Fruit fly (Drosophila melanogaster) whole organism, wandering third instar larva: ENCODE measurements around the gene CG8209.
A peak's percentile ranks its signal among the peaks of the same experiment; 100 is the strongest.

ENCODE experiments used
- Abd-B ChIP-seq: fragments of >200 bp; optimal IDR thresholded peaks from 2 replicates; lab custom pipeline; 2017; ENCODE audit warnings: missing biosample characterization, missing genetic modification characterization
- CG32264 ChIP-seq: fragments of 200-800 bp; sonication (Bioruptor generic); optimal IDR thresholded peaks from 2 replicates; lab custom pipeline; 2016; ENCODE audit warnings: missing biosample characterization, missing genetic modification characterization
- CG9705 ChIP-seq: fragments of 200-800 bp; sonication (Bioruptor generic); optimal IDR thresholded peaks from 2 replicates; lab custom pipeline; 2018; ENCODE audit warnings: missing biosample characterization, mild to moderate bottlenecking, missing genetic modification characterization
- CrebA ChIP-seq: fragments of 200-800 bp; sonication (Bioruptor generic); optimal IDR thresholded peaks from 2 replicates; lab custom pipeline; 2016; ENCODE audit warnings: missing biosample characterization, mild to moderate bottlenecking, missing genetic modification characterization, borderline replicate concordance
- Dfd ChIP-seq: fragments of >200 bp; optimal IDR thresholded peaks from 2 replicates; lab custom pipeline; 2017; ENCODE audit warnings: missing biosample characterization, missing genetic modification characterization
- Dif ChIP-seq: fragments of 200-275, 200-300 bp; sonication (Bioruptor generic); optimal IDR thresholded peaks from 2 replicates; lab custom pipeline; 2018; ENCODE audit warnings: missing biosample characterization, missing genetic modification characterization; ENCODE audit not compliant: partially characterized antibody
- GATAd ChIP-seq: sonication (Bioruptor generic); optimal IDR thresholded peaks from 2 replicates; lab custom pipeline; 2016; ENCODE audit warnings: missing biosample characterization, missing genetic modification characterization
- HLH106 ChIP-seq: fragments of 200-800 bp; optimal IDR thresholded peaks from 3 replicates; lab custom pipeline; 2019; ENCODE audit warnings: missing biosample characterization, mild to moderate bottlenecking, missing genetic modification characterization, moderate library complexity
- Hnf4 ChIP-seq: fragments of 200-800 bp; sonication (Bioruptor generic); optimal IDR thresholded peaks from 2 replicates; lab custom pipeline; 2016; ENCODE audit warnings: missing biosample characterization, mild to moderate bottlenecking, missing genetic modification characterization
- Hr78 ChIP-seq: fragments of >200 bp; optimal IDR thresholded peaks from 2 replicates; lab custom pipeline; 2017; ENCODE audit warnings: missing biosample characterization, missing genetic modification characterization
- Jra ChIP-seq: sonication (Bioruptor generic); optimal IDR thresholded peaks from 2 replicates; lab custom pipeline; 2016; ENCODE audit warnings: missing biosample characterization, missing genetic modification characterization
- Mio ChIP-seq: sonication (Bioruptor generic); optimal IDR thresholded peaks from 2 replicates; lab custom pipeline; 2016; ENCODE audit warnings: missing biosample characterization, missing genetic modification characterization
- Myc ChIP-seq: fragments of >200 bp; optimal IDR thresholded peaks from 2 replicates; lab custom pipeline; 2017
- N ChIP-seq: fragments of >200 bp; optimal IDR thresholded peaks from 2 replicates; lab custom pipeline; 2018; ENCODE audit warnings: missing biosample characterization, missing external identifiers, missing genetic modification characterization
- OdsH ChIP-seq: fragments of 200-800 bp; sonication (Bioruptor generic); optimal IDR thresholded peaks from 2 replicates; lab custom pipeline; 2016; ENCODE audit warnings: missing biosample characterization, mild to moderate bottlenecking, missing genetic modification characterization
- Rel ChIP-seq, 2 experiments: fragments of 200-800 bp; sonication (Bioruptor generic) in 1 of 2; optimal IDR thresholded peaks; 2 replicates in 1 of 2; 3 replicates in 1 of 2; lab custom pipeline; 2016 to 2019; ENCODE audit warnings: mild to moderate bottlenecking in 2 of 2, missing biosample characterization in 2 of 2, missing genetic modification characterization in 2 of 2, moderate library complexity in 1 of 2
- Vsx2 ChIP-seq: fragments of 200-300, 225-300 bp; sonication (Bioruptor generic); optimal IDR thresholded peaks from 2 replicates; lab custom pipeline; 2018; ENCODE audit warnings: missing biosample characterization, missing genetic modification characterization; ENCODE audit not compliant: partially characterized antibody
- br ChIP-seq: fragments of 200-800 bp; sonication (Bioruptor generic); optimal IDR thresholded peaks from 2 replicates; lab custom pipeline; 2016; ENCODE audit warnings: missing biosample characterization, missing genetic modification characterization
- brk ChIP-seq: fragments of 200-800 bp; sonication (Bioruptor generic); optimal IDR thresholded peaks from 2 replicates; lab custom pipeline; 2016; ENCODE audit warnings: missing biosample characterization, mild to moderate bottlenecking, missing genetic modification characterization
- dl ChIP-seq, 2 experiments: fragments of 175-275, 200-275 bp in 1 of 2; fragments of 200-275 bp in 1 of 2; sonication (Bioruptor generic); optimal IDR thresholded peaks; lab custom pipeline; 2018; ENCODE audit warnings: mild to moderate bottlenecking in 2 of 2, missing biosample characterization in 2 of 2, missing genetic modification characterization in 2 of 2, moderate library complexity in 2 of 2; ENCODE audit not compliant: partially characterized antibody in 2 of 2, insufficient read depth in 1 of 2
- dmrt93B ChIP-seq: fragments of 200-800 bp; sonication (Bioruptor generic); optimal IDR thresholded peaks from 2 replicates; lab custom pipeline; 2018; ENCODE audit warnings: missing biosample characterization, mild to moderate bottlenecking, missing genetic modification characterization
- dsf ChIP-seq: sonication (Bioruptor generic); optimal IDR thresholded peaks from 2 replicates; lab custom pipeline; 2016; ENCODE audit warnings: missing biosample characterization, missing genetic modification characterization, borderline replicate concordance
- ey ChIP-seq: fragments of 200-800 bp; sonication (Bioruptor generic); optimal IDR thresholded peaks from 2 replicates; lab custom pipeline; 2016; ENCODE audit warnings: missing biosample characterization, missing genetic modification characterization
- foxo ChIP-seq, 2 experiments: fragments of 200-800 bp; sonication (Bioruptor generic); optimal IDR thresholded peaks; 2 replicates in 1 of 2; 3 replicates in 1 of 2; lab custom pipeline; 2016 to 2017; ENCODE audit warnings: missing biosample characterization in 2 of 2, missing genetic modification characterization in 2 of 2
- fru ChIP-seq: fragments of 200-800 bp; sonication (Bioruptor generic); optimal IDR thresholded peaks from 3 replicates; lab custom pipeline; 2016; ENCODE audit warnings: missing biosample characterization, mild to moderate bottlenecking, missing genetic modification characterization
- h ChIP-seq: fragments of 200-800 bp; sonication (Bioruptor generic); optimal IDR thresholded peaks from 3 replicates; lab custom pipeline; 2016; ENCODE audit warnings: missing biosample characterization, mild to moderate bottlenecking, missing genetic modification characterization
- jim ChIP-seq: fragments of 175-275, 200-325 bp; sonication (Bioruptor generic); optimal IDR thresholded peaks from 2 replicates; lab custom pipeline; 2016; ENCODE audit warnings: missing biosample characterization, mild to moderate bottlenecking, missing genetic modification characterization
- psq ChIP-seq: fragments of 200-800 bp; sonication (Bioruptor generic); optimal IDR thresholded peaks from 3 replicates; lab custom pipeline; 2017; ENCODE audit warnings: missing biosample characterization, mild to moderate bottlenecking, missing genetic modification characterization, moderate library complexity
- rgr ChIP-seq: fragments of 200-800 bp; sonication (Bioruptor generic); optimal IDR thresholded peaks from 3 replicates; lab custom pipeline; 2016; ENCODE audit warnings: missing biosample characterization, mild to moderate bottlenecking, missing genetic modification characterization
- sage ChIP-seq: fragments of 200-800 bp; sonication (Bioruptor generic); optimal IDR thresholded peaks from 2 replicates; lab custom pipeline; 2016; ENCODE audit warnings: missing biosample characterization, mild to moderate bottlenecking, missing genetic modification characterization
- sv ChIP-seq: fragments of 200-800 bp; sonication (Bioruptor generic); optimal IDR thresholded peaks from 3 replicates; lab custom pipeline; 2016; ENCODE audit warnings: missing biosample characterization, missing genetic modification characterization
- tai ChIP-seq: sonication (Bioruptor generic); optimal IDR thresholded peaks from 2 replicates; lab custom pipeline; 2016; ENCODE audit warnings: missing biosample characterization, missing genetic modification characterization
- usp ChIP-seq: fragments of >200 bp; optimal IDR thresholded peaks from 2 replicates; lab custom pipeline; 2017; ENCODE audit warnings: missing biosample characterization, missing genetic modification characterization
- woc ChIP-seq: sonication (Bioruptor generic); optimal IDR thresholded peaks from 2 replicates; lab custom pipeline; 2016; ENCODE audit warnings: missing biosample characterization, mild to moderate bottlenecking, missing genetic modification characterization

CG8209 gene

DNA sequence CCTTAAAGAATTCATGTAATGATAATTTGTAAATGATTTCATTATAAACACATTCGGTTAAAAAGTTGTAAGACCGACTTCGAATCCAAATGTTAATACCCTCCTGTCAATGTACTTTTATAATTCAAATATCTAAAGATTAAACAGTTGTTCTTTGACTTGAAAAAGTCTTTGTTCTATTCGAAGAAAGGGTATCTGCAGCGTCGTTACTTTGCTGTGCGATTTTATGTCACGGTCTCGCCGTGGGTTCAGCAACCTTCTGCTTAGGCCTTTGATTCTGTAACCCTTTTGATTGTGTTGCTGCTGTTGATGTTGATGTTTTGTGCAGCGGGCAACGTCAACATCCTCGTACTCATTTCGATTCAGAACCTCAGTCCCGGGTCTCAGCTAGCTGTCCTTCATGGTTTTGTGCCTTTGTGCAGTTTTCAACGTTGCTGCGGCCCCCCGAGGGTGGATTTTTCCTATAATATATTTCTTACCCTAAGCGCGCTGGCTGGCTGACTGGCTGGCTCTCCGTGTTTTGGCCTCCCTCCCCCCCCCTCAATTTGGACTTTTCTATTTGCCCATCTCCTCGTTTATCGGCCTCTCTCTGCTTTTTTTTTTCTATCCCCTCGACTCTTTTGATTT is 5.1 kb downstream of the CG8209 start:
- TF ChIP-seq Dfd (GFP tag; lab: Kevin White, UChicago) (peak; percentile 83), woc (GFP tag; lab: Kevin White, UChicago) (peak; percentile 25), CG9705 (no peak)

DNA sequence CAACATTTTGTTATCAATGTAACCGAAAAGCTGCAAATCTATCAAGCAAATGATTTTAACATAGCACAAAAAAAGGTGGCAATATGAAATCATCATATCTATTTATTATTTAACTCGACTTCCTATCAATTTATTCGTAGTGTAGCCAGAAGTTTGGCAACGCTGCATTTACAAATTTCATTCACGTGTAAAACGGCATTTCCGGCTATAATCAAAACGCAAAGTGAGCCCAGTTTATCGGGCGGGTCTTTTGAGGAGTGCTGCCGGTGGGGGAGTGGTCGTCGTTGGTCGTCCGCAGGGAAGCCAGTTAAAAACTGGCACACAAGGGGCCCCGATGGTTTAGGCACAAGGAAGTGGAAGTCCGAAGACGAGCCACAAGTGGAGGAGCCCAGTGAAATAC is 5.8 kb downstream of the CG8209 start:
- peak; percentile 46 for TF ChIP-seq Dfd (GFP tag; lab: Kevin White, UChicago)
- no peak for TF ChIP-seq ey (GFP tag; lab: Kevin White, UChicago)
- no peak for TF ChIP-seq CrebA
- no peak for TF ChIP-seq CG32264
- TF ChIP-seq h (GFP tag; lab: Kevin White, UChicago) = no peak
- TF ChIP-seq Hnf4 (GFP tag; lab: Kevin White, UChicago) = no peak
- TF ChIP-seq CG9705 = no peak

DNA sequence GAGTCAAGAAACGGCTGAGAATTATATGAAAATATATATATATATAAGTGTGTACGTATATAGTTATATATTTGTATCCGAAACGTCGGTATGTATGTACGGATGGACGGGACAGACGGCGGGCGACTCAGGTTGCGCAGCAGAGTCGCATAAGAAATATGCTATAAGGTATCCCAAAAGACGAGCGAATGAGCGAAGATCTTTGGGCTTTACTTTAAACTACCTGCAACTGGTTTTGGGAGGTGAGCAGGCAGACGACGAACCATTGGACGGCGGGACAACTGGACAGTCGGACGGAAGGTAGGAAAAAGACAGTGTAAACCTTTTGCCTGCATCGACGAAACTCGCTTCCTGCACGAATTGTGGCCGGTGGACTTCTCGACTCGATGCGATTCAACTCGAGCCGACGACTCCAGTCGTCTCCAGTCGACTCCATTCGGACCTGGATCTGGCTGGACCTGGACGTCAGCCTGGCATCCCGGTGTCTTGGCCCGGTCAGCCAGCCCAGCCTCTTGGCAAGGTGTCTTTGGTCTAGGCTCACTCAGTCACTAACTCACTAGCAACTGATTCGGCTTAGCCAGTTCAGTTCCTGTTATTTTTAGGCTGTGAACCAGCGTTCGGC is 7.5 kb downstream of the CG8209 start:
- TF ChIP-seq Rel (GFP tag; optimal IDR thresholded peaks at IDR 0.05; lab: Kevin White, UChicago) (no peak), Rel (tag; optimal IDR thresholded peaks at IDR 0.05; lab: Kevin White, UChicago) (peak; percentile 12), OdsH (GFP tag; lab: Kevin White, UChicago) (no peak)

DNA sequence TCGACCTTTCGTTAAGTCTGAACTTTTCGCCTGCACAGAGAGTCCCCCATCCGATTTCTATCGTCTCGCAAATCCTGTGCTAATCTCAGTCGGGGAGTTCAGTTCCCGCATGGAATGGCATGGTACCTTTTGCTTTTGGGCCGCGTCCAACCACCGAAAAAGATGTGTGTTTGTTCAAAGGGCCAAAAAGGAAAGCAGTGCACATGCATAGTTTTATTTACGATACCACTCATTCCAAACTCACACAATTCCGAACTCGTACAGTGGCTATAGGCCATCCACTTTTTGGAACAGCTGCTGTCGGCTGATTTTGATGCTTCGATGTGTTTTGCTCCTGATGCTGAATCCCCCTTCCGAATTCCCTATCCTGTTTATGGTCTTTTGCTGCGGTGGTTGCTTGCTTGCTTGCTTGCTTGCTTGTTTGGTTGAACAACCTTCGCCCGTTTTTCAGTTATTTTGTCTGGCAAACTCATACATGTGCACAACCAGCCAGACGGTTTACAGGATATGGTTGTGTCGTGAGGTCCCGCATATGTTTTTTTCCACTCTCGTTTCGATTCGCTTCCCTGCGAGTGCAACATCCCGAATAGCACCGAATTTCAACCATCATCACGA is 8.5 kb downstream of the CG8209 start:
- no peak for TF ChIP-seq rgr (GFP tag; lab: Kevin White, UChicago)
- no peak for TF ChIP-seq Mio
- no peak for TF ChIP-seq Jra
- peak; percentile 14 for TF ChIP-seq psq (GFP tag; lab: Kevin White, UChicago)
- peak; percentile 61 for TF ChIP-seq woc (GFP tag; lab: Kevin White, UChicago)

DNA sequence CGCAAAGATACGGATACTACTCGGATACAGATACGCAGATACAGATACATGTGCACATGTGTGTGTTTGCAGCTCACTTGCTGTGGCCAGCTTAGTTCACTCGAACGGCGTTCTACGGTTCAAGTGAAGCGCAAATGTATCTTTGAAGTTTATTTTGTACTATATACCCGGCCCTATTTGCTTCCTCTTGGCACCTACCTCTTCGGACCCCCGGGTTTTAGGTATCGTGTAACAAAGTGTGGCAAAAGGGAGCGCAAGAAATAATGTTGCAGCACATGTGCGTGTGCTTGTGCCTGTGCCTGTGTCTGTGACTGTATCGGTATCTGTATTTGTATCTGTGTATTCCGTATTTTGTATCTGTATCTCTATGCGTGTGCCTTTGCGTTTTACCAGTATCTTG is 12.2 kb downstream of the CG8209 start:
- TF ChIP-seq fru (GFP tag; lab: Kevin White, UChicago) (no peak), Hr78 (no peak), OdsH (GFP tag; lab: Kevin White, UChicago) (no peak)

DNA sequence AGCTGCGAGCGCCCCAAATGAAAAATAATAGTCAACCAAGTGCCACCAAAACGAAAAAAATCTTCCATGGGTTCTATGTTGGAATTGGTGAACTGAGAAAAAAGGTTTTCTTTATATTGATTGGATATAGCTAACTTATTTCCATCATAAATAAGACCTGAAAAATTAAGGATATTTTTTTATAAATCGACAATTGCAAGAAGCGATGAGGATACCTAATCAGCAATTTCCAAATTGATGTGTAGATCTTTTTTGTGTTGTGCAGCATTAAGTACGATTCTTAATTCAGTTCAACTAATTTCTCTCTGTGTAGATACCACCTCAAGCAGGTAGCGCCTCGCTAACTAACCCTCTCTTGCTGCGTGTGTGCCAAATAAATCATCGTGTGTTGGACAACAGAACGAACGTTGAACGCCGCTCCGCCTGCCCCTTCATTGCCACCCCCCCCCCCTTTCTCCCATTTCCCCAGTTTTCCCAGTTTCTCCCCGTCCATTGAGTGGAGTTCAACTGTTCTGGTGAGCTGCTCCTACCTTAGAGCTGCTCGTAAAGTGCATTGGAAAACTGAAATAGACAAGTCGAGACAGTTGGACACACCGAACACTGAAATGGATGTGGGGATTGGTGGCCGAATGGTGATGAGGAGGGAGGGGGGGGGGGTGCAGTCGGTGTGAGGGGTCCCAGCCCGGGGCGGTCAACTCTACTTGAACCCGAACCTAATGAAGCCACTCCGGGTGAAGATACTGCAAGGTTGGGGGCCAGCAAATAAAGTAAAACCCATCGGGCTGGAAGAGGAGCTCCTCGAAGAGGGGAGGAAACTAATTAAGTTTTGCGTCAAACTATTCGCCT is 12.8 kb downstream of the CG8209 start:
- TF ChIP-seq Dfd (GFP tag; lab: Kevin White, UChicago) = peak; percentile 92
- TF ChIP-seq tai (GFP tag; lab: Kevin White, UChicago) = no peak
- peak; percentile 37 for TF ChIP-seq OdsH (GFP tag; lab: Kevin White, UChicago)
- no peak for TF ChIP-seq Dif (GFP tag; lab: Kevin White, UChicago)
- TF ChIP-seq usp (GFP tag; lab: Kevin White, UChicago) = no peak
- peak; percentile 60 for TF ChIP-seq fru (GFP tag; lab: Kevin White, UChicago)
- TF ChIP-seq sv (GFP tag; lab: Kevin White, UChicago) = peak; percentile 13
- peak; percentile 38 for TF ChIP-seq psq (GFP tag; lab: Kevin White, UChicago)
- peak in 1 of 2 experiments; percentile 26 for TF ChIP-seq foxo (GFP tag; optimal IDR thresholded peaks at IDR 0.05; lab: Kevin White, UChicago)
- TF ChIP-seq h (GFP tag; lab: Kevin White, UChicago) = peak; percentile 67
- no peak for TF ChIP-seq CG32264
- TF ChIP-seq HLH106 (tag; lab: Kevin White, UChicago) = peak; percentile 18
- no peak for TF ChIP-seq brk (GFP tag; lab: Kevin White, UChicago)
- peak; percentile 27 for TF ChIP-seq rgr (GFP tag; lab: Kevin White, UChicago)
- TF ChIP-seq dl (GFP tag; optimal IDR thresholded peaks at IDR 0.05; lab: Kevin White, UChicago; ENCODE audit: insufficient read depth in 1 of 2, partially characterized antibody in 2 of 2) = no peak
- TF ChIP-seq Rel (GFP tag; optimal IDR thresholded peaks at IDR 0.05; lab: Kevin White, UChicago) = no peak
- no peak for TF ChIP-seq Rel (tag; optimal IDR thresholded peaks at IDR 0.05; lab: Kevin White, UChicago)
- TF ChIP-seq Hnf4 (GFP tag; lab: Kevin White, UChicago) = no peak
- no peak for TF ChIP-seq jim (GFP tag; lab: Kevin White, UChicago)
- TF ChIP-seq Mio = no peak
- TF ChIP-seq br (GFP tag; lab: Kevin White, UChicago) = no peak
- no peak for TF ChIP-seq Myc (lab: Kevin White, UChicago)
- TF ChIP-seq sage = peak; percentile 14
- TF ChIP-seq GATAd (GFP tag; lab: Kevin White, UChicago) = no peak
- TF ChIP-seq Abd-B (GFP tag; lab: Kevin White, UChicago) = no peak
- no peak for TF ChIP-seq Vsx2 (GFP tag; lab: Kevin White, UChicago)
- no peak for TF ChIP-seq Hr78
- no peak for TF ChIP-seq dsf (GFP tag; lab: Kevin White, UChicago)
- TF ChIP-seq dmrt93B (GFP tag; lab: Kevin White, UChicago) = no peak
- TF ChIP-seq N (GFP tag; lab: Kevin White, UChicago) = no peak
